Worm (Caenorhabditis elegans): ENCODE results near the gene mrpl-44.

Gene mrpl-44

DNA sequence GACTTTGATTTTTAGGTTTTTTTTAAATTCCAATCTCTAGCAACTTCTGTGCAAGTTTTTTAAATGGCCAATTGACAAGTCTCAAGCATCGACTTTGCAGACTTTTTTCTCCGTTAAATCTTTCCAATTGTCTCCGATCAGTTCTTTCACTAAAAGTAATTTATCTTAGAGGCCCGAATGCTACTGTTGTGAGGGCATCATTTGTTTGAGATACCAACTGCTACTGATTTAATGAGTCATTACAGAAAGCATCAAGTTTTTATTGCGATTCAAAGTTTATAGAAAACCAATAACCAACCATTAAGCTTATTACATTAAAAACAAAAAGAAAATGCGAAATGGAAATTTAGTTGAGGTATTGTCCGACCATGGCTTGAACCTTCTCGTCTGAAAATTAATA lies 9.0 kb downstream of the mrpl-44 start:
- TF ChIP-seq aha-1 (tag), result peak; percentile 22
- TF ChIP-seq pha-4 (GFP tag; IDR thresholded peaks at IDR 0.05), result no peak
- TF ChIP-seq pha-4 (tag; optimal IDR thresholded peaks at IDR 0.05), result no peak
- TF ChIP-seq F44E2.7 (GFP tag; IDR thresholded peaks at IDR 0.05), result no peak

DNA sequence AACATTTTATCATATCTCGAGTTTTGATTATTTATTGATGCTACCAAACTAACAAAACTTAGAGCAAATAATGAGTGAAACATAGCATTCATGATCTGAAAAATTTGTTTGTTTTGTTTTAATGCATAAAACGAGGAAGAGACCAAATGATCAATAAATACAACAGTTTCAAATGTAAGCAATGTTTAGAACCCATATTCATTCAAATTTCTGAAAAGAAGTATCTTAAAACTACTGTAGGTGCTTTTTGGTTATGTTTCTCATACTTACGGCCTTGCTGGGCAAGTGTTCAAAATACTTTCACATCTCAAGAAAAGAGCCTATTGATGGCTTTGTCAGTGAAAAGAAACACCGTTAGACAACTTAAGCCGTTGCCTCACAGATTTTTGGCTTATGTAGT lies 11.5 kb downstream of the mrpl-44 start, which contains the start of gene F02A9.1:
Gene F02A9.1, minus strand, starts transcription at position 101 of the 400 bp plus-strand sequence.
- no peak for TF ChIP-seq nhr-25 (tag; optimal IDR thresholded peaks at IDR 0.05; ENCODE audit: borderline replicate concordance, insufficient read depth)
- no peak for TF ChIP-seq daf-19 (GFP tag; conservative IDR thresholded peaks at IDR 0.05)
- TF ChIP-seq nhr-6 (tag; optimal IDR thresholded peaks at IDR 0.05), result no peak
- TF ChIP-seq set-16 (GFP tag; IDR thresholded peaks at IDR 0.05), result no peak
- no peak for TF ChIP-seq zip-11 (GFP tag; IDR thresholded peaks at IDR 0.05)
- TF ChIP-seq D1046.2 (GFP tag; IDR thresholded peaks at IDR 0.05), result no peak
- TF ChIP-seq ZK546.5 (tag; optimal IDR thresholded peaks at IDR 0.05), result no peak
- no peak for TF ChIP-seq ctbp-1 (GFP tag; IDR thresholded peaks at IDR 0.05)

DNA sequence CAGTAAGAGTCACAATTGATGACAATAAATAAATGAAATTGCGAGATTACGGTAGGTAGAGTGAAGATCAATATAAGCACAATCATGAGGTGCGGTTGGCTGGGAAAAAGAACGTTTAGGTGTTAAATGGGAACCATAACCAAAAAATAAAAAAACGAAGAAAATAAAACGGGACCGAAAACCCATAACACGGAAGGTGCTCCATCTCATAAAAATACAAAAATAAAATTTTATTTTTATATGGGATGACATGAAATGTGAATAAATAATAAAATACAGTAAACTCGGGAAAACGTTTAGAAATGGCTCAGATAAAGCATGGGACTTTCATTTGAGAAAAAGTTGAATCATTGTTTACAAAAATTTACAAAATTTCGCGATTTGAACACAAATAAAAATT lies 13.6 kb downstream of the mrpl-44 start, which contains the start of gene F02A9.7:
Gene F02A9.7, minus strand, starts transcription at position 101 of the 400 bp plus-strand sequence.
- TF ChIP-seq daf-19 (GFP tag; conservative IDR thresholded peaks at IDR 0.05) (no peak), php-3 (GFP tag; IDR thresholded peaks at IDR 0.05) (no peak), mes-2 (tag; optimal IDR thresholded peaks at IDR 0.05; ENCODE audit: poor library complexity, severe bottlenecking) (no peak), nhr-11 (tag; optimal IDR thresholded peaks at IDR 0.05) (no peak), fkh-10 (GFP tag; optimal IDR thresholded peaks at IDR 0.05) (no peak), ceh-20 (GFP tag; IDR thresholded peaks at IDR 0.05) (no peak), pqm-1 (tag; optimal IDR thresholded peaks at IDR 0.05) (no peak), cey-2 (tag; optimal IDR thresholded peaks at IDR 0.05; ENCODE audit: borderline replicate concordance, insufficient read depth) (no peak), saeg-2 (GFP tag; IDR thresholded peaks at IDR 0.05) (no peak), tra-1 (GFP tag; IDR thresholded peaks at IDR 0.05) (no peak)

DNA sequence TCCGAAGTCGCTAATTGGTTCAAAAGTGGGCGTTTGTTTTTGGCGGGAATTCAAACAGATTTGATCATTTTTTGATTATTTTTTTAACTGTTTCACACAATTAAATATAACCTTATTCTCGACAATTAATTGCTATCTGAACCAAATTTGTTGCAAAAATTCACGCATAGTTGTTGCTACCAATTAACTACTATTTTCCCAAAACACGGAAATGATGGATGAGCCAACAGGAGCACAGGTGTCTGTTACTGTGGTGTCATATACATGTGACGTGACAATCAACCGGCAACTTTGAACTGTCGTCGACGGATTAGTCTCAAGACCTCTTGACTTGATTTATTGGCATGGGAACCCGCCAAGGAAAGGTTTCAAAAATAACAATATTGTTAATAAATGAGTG lies 16.5 kb downstream of the mrpl-44 start:
- TF ChIP-seq daf-19 (GFP tag; conservative IDR thresholded peaks at IDR 0.05) (no peak), unc-62 (GFP tag; optimal IDR thresholded peaks at IDR 0.05 in 1 of 2) (peak in 1 of 2 experiments; percentile 93), unc-62 (tag; optimal IDR thresholded peaks at IDR 0.05) (no peak)

DNA sequence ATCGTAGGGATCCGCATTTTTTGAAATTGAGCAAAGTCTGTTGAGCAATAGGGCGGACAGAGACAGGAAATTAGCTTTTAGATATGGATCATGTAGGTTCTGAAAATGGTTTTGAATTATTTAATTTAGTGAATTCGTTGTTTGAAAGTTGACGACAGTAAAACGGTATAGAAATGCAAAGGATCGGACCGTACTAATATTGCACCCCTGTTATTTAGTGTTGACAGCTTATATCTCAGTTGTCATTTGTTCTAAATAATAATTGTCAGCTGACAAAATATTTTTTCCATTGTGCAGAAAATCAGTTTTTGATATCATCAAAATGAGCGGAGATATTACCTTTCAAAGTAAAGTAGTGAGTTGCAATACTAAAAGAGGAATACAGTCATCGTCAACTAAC lies 17.8 kb downstream of the mrpl-44 start, which contains the start of gene lin-12:
Gene lin-12, minus strand, starts transcription at position 101 of the 400 bp plus-strand sequence.
- TF ChIP-seq dmd-9 (GFP tag; IDR thresholded peaks at IDR 0.05), result no peak
- TF ChIP-seq F26F4.8 (GFP tag; conservative IDR thresholded peaks at IDR 0.05), result no peak
- no peak for TF ChIP-seq nhr-111 (GFP tag; optimal IDR thresholded peaks at IDR 0.05)

DNA sequence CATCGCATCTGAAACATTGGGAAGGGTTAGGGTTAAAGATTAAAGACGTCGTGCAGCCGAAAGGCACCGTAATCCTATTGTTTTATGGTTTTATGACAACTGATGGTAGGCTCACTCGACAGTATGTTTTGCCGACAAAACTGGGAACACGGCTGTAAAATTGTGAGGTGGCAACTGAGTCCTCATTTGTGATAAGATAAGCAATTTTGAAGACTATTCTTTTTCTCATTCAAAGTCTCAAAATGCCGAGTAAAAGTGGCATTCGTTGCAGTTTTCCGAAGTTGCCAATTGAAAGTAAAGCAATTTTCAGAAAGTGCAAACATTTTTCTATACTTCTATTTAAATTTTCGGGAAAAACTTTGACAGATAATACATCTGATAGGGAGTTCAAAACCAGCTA lies 19.5 kb downstream of the mrpl-44 start:
- no peak for TF ChIP-seq nhr-41 (GFP tag; IDR thresholded peaks at IDR 0.05)
- no peak for TF ChIP-seq saeg-2 (GFP tag; IDR thresholded peaks at IDR 0.05)
- no peak for TF ChIP-seq attf-4 (tag; optimal IDR thresholded peaks at IDR 0.05)
- no peak for TF ChIP-seq mxl-2 (GFP tag; conservative IDR thresholded peaks at IDR 0.05)
- no peak for TF ChIP-seq F37D6.2 (tag; optimal IDR thresholded peaks at IDR 0.05)
- no peak for TF ChIP-seq ctbp-1 (GFP tag; IDR thresholded peaks at IDR 0.05)
- no peak for TF ChIP-seq zfp-3 (GFP tag; conservative IDR thresholded peaks at IDR 0.05)
- no peak for TF ChIP-seq madf-9 (GFP tag; conservative IDR thresholded peaks at IDR 0.05)
- TF ChIP-seq aly-2 (tag; optimal IDR thresholded peaks at IDR 0.05), result no peak
- no peak for TF ChIP-seq tra-1 (GFP tag; IDR thresholded peaks at IDR 0.05)
- no peak for TF ChIP-seq mep-1 (tag; optimal IDR thresholded peaks at IDR 0.05)
- no peak for TF ChIP-seq lin-1 (GFP tag; IDR thresholded peaks at IDR 0.05)
- no peak for TF ChIP-seq F10B5.3 (tag; optimal IDR thresholded peaks at IDR 0.05)
- no peak for TF ChIP-seq daf-12 (tag; optimal IDR thresholded peaks at IDR 0.05)
- TF ChIP-seq zip-11 (GFP tag; IDR thresholded peaks at IDR 0.05), result no peak
- TF ChIP-seq madf-5 (GFP tag; IDR thresholded peaks at IDR 0.05), result no peak
- TF ChIP-seq mxl-3 (GFP tag; optimal IDR thresholded peaks at IDR 0.05), result no peak
- TF ChIP-seq aha-1 (tag), result peak; percentile 71
- TF ChIP-seq hlh-30 (tag; optimal IDR thresholded peaks at IDR 0.05; ENCODE audit: insufficient read depth), result no peak
- TF ChIP-seq F49E8.2 (tag; optimal IDR thresholded peaks at IDR 0.05; ENCODE audit: borderline replicate concordance), result no peak
- no peak for TF ChIP-seq php-3 (GFP tag; IDR thresholded peaks at IDR 0.05)
- TF ChIP-seq dve-1 (tag; optimal IDR thresholded peaks at IDR 0.05; ENCODE audit: insufficient read depth), result peak; percentile 1
